Fruit fly (Drosophila melanogaster): ENCODE results near the gene CG18628.

CG18628 gene

dm6 chr3L:10665433-10666150, 26.1 kb downstream of the CG18628 start (continued):
- TF ChIP-seq wek (GFP tag; optimal IDR thresholded peaks at IDR 0.05) (peak; percentile 87), sr (GFP tag; IDR thresholded peaks at IDR 0.05) (no peak), CG18619 (GFP tag; optimal IDR thresholded peaks at IDR 0.05) (peak; percentile 98), dm (GFP tag; optimal IDR thresholded peaks at IDR 0.05) (peak; percentile 71), z (GFP tag; IDR thresholded peaks at IDR 0.05) (no peak; the same call in 2 of the 3 replicates), CG14441 (GFP tag; IDR thresholded peaks at IDR 0.05) (peak; percentile 85), CG16813 (GFP tag; IDR thresholded peaks at IDR 0.05; ENCODE audit: partially characterized antibody) (no peak), HLH4C (GFP tag; IDR thresholded peaks at IDR 0.05; ENCODE audit: partially characterized antibody) (no peak), CG14014 (GFP tag; IDR thresholded peaks at IDR 0.05) (peak; percentile 90), schlank (tag; optimal IDR thresholded peaks at IDR 0.05) (peak; percentile 84), HLH54F (GFP tag; optimal IDR thresholded peaks at IDR 0.05) (peak; percentile 81), CG12104 (GFP tag; optimal IDR thresholded peaks at IDR 0.05) (peak; percentile 98), Dll (GFP tag; IDR thresholded peaks at IDR 0.05; ENCODE audit: partially characterized antibody) (no peak), Med (GFP tag) (peak; percentile 98), CG15073 (GFP tag; optimal IDR thresholded peaks at IDR 0.05) (peak; percentile 79), cas (GFP tag; IDR thresholded peaks at IDR 0.05) (peak; percentile 75), CG2875 (GFP tag; optimal IDR thresholded peaks at IDR 0.05) (peak; percentile 98), hb (GFP tag; IDR thresholded peaks at IDR 0.05; ENCODE audit: partially characterized antibody) (no peak), bsh (GFP tag; optimal IDR thresholded peaks at IDR 0.05) (peak; percentile 96 to 97), dmrt99B (tag; optimal IDR thresholded peaks at IDR 0.05) (peak; percentile 99), Hsf (GFP tag; optimal IDR thresholded peaks at IDR 0.05) (peak; percentile 93), zfh1 (GFP tag; IDR thresholded peaks at IDR 0.05) (peak; percentile 91), CG17361 (GFP tag; IDR thresholded peaks at IDR 0.05) (peak; percentile 99), CG2129 (GFP tag; IDR thresholded peaks at IDR 0.05; ENCODE audit: partially characterized antibody) (no peak), tin (GFP tag; optimal IDR thresholded peaks at IDR 0.05) (peak; percentile 96), unc-4 (GFP tag; IDR thresholded peaks at IDR 0.05; ENCODE audit: partially characterized antibody) (no peak), gfzf (GFP tag; optimal IDR thresholded peaks at IDR 0.05) (no peak), Gsc (GFP tag; IDR thresholded peaks at IDR 0.05) (no peak), CG7745 (tag; optimal IDR thresholded peaks at IDR 0.05) (peak; percentile 59), CG14667 (GFP tag; IDR thresholded peaks at IDR 0.05) (peak; percentile 86), sd (tag; optimal IDR thresholded peaks at IDR 0.05) (peak; percentile 89), CG12219 (GFP tag; optimal IDR thresholded peaks at IDR 0.05) (peak; percentile 97), Sry-δ (GFP tag; optimal IDR thresholded peaks at IDR 0.05) (peak; percentile 25), tx (GFP tag; optimal IDR thresholded peaks at IDR 0.05) (peak; percentile 67), CG10267 (tag; optimal IDR thresholded peaks at IDR 0.05) (peak; percentile 96), sim (GFP tag; IDR thresholded peaks at IDR 0.05) (peak; percentile 91), CG3726 (GFP tag; IDR thresholded peaks at IDR 0.05) (peak; percentile 83; the same call in 1 of the 3 replicates), nerfin-2 (GFP tag; IDR thresholded peaks at IDR 0.05; ENCODE audit: partially characterized antibody) (no peak), CG17829 (tag; optimal IDR thresholded peaks at IDR 0.05) (peak; percentile 99), Neu2 (GFP tag; optimal IDR thresholded peaks at IDR 0.05; ENCODE audit: borderline replicate concordance) (peak; percentile 71), Bteb2 (GFP tag; optimal IDR thresholded peaks at IDR 0.05) (peak; percentile 86), CG18011 (GFP tag; optimal IDR thresholded peaks at IDR 0.05) (peak; percentile 80), Six4 (GFP tag; optimal IDR thresholded peaks at IDR 0.05) (peak; percentile 96), D19B (GFP tag; optimal IDR thresholded peaks at IDR 0.05) (peak; percentile 89), bowl (GFP tag; IDR thresholded peaks at IDR 0.05) (peak; percentile 78), CG6683 (GFP tag; optimal IDR thresholded peaks at IDR 0.05) (peak; percentile 94), CG8388 (GFP tag; optimal IDR thresholded peaks at IDR 0.05) (peak; percentile 98), kni (GFP tag; optimal IDR thresholded peaks at IDR 0.05) (peak; percentile 98), Dref (GFP tag; IDR thresholded peaks at IDR 0.05) (no peak)
